Worm (Caenorhabditis elegans) whole organism, L4/young adult: ENCODE data around the gene gpa-2.
"Not testable (repeated sequence)": the region's sequence is repeated elsewhere in the genome, so short reads cannot be mapped to it uniquely, and the experiment has no call there.

Source experiments
- W03F9.2 ChIP-seq: fragments of 150-350 bp; optimal IDR thresholded peaks from 2 replicates; lab custom pipeline; 2014; ENCODE audit warnings: missing biosample characterization, missing genetic modification characterization
- dao-5 ChIP-seq: sonication (generic microtip); optimal IDR thresholded peaks from 2 replicates; lab custom pipeline; 2016; ENCODE audit warnings: missing genotype, missing genetic modification characterization, moderate library complexity, missing compliant biosample characterization
- him-1 ChIP-seq: sonication (generic microtip); optimal IDR thresholded peaks from 2 replicates; lab custom pipeline; 2016; ENCODE audit warnings: missing genotype, missing genetic modification reagents, missing genetic modification characterization, missing compliant biosample characterization

gpa-2 gene

ce11 chrV:8370705-8371104 lies at the start of gene gpa-2:
Gene gpa-2, plus strand, starts transcription at chrV:8371005.
- no peak for TF ChIP-seq dao-5 (tag; lab: Kevin White, UChicago)
- TF ChIP-seq him-1 (tag; lab: Kevin White, UChicago): no peak
- no peak for TF ChIP-seq W03F9.2

ce11 chrV:8323545-8323944 lies 47.3 kb upstream of the gpa-2 start:
- TF ChIP-seq him-1 (tag; lab: Kevin White, UChicago): no peak
- no peak for TF ChIP-seq W03F9.2
- TF ChIP-seq dao-5 (tag; lab: Kevin White, UChicago): no peak

- TF ChIP-seq W03F9.2: no peak
- TF ChIP-seq dao-5 (tag; lab: Kevin White, UChicago): no peak
- no peak for TF ChIP-seq him-1 (tag; lab: Kevin White, UChicago)
These were observed 44.9 kb upstream of the gpa-2 start for ce11 chrV:8325906-8326305.

- TF ChIP-seq W03F9.2 (no peak), dao-5 (tag; lab: Kevin White, UChicago) (no peak), him-1 (tag; lab: Kevin White, UChicago) (no peak)
These were observed 43.7 kb upstream of the gpa-2 start for ce11 chrV:8327080-8327479.

- no peak for TF ChIP-seq W03F9.2
- TF ChIP-seq dao-5 (tag; lab: Kevin White, UChicago): no peak
- TF ChIP-seq him-1 (tag; lab: Kevin White, UChicago): no peak
These were observed 36.4 kb upstream of the gpa-2 start, which contains the start of gene tmd-2 for ce11 chrV:8334360-8334759. Gene tmd-2, plus strand, starts transcription at chrV:8334660.

DNA sequence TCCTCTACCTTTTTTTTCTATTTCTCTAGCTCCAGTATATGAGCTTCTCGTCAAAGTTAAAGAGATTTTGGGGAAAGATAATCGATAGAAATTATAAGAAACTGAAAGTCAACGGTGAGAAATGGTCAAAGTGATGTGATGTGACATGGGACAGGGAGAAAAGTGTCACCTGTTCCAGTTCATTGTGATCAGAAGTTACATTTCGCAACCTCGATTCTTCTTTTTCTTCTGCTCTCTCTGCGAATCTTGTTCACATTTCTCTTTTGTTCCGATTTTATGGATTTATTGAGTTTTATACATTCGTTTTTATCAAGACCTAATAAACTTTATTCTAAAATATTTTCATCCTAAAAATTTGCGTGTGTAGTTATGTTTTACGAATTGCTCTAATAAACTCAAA lies 35.2 kb upstream of the gpa-2 start:
- TF ChIP-seq him-1 (tag; lab: Kevin White, UChicago): no peak
- TF ChIP-seq dao-5 (tag; lab: Kevin White, UChicago): no peak
- no peak for TF ChIP-seq W03F9.2

- TF ChIP-seq dao-5 (tag; lab: Kevin White, UChicago); W03F9.2; him-1 (tag; lab: Kevin White, UChicago): not testable (repeated sequence)
These were observed 29.9 kb upstream of the gpa-2 start, which contains the start of gene C08D8.7 for ce11 chrV:8340924-8341323. Gene C08D8.7, plus strand, starts transcription at chrV:8341224.

- TF ChIP-seq him-1 (tag; lab: Kevin White, UChicago) (no peak), W03F9.2 (no peak), dao-5 (tag; lab: Kevin White, UChicago) (no peak)
These were observed 28.4 kb upstream of the gpa-2 start for ce11 chrV:8342416-8342815.

DNA sequence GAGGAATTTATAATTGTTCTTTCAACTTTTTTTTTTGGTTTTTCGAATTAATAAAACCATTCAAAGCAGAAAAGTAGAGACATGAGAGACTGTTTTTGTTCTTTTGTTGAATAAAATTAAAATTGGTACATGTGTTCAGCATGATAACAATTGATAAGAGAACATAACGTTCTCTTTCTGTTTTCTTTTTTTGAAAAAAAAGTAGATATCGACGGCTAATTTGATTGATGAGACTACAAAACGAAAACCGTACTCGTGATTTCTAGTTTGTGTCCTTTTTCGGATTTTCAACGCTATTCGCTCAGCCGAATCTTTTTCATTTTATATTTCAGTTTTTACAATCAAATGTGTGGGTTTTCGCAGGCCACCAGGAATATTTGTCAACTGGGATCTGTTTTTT lies 25.4 kb upstream of the gpa-2 start, which contains the start of gene C08D8.1:
Gene C08D8.1 (plus strand): TSS at position 324 of the 400 bp plus-strand sequence.
- TF ChIP-seq W03F9.2: no peak

- TF ChIP-seq him-1 (tag; lab: Kevin White, UChicago): peak; percentile 50
- TF ChIP-seq dao-5 (tag; lab: Kevin White, UChicago): no peak
- peak; percentile 67 for TF ChIP-seq W03F9.2
These were observed 21.8 kb upstream of the gpa-2 start for ce11 chrV:8348959-8349389.

ce11 chrV:8349950-8350349 lies 20.9 kb upstream of the gpa-2 start:
- no peak for TF ChIP-seq him-1 (tag; lab: Kevin White, UChicago)
- no peak for TF ChIP-seq W03F9.2
- TF ChIP-seq dao-5 (tag; lab: Kevin White, UChicago): no peak

DNA sequence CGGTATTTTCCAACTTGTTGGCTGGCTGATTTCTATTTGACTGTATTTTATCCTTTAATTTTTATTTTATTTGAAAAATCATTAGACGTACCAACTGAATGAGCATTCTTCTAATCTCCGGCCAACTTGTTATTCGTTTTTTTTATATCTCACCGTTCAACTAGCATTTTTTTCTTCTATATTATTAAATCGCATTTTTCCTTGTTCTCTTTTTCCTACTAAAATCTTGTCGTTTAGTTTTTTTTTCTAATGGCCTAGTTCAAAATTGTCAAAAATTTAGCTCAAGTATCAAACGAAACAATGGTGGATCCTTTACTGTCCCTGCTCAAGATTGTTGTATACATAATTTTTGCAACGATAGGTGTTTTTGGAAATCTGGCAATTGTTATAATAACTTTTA lies 19.4 kb upstream of the gpa-2 start, which contains the start of gene srsx-22:
Gene srsx-22 (plus strand): TSS at position 301 of the 400 bp plus-strand sequence.
- no peak for TF ChIP-seq dao-5 (tag; lab: Kevin White, UChicago)
- no peak for TF ChIP-seq him-1 (tag; lab: Kevin White, UChicago)
- no peak for TF ChIP-seq W03F9.2

- no peak for TF ChIP-seq dao-5 (tag; lab: Kevin White, UChicago)
- TF ChIP-seq him-1 (tag; lab: Kevin White, UChicago): no peak
- no peak for TF ChIP-seq W03F9.2
These were observed 15.2 kb upstream of the gpa-2 start, which contains the start of gene mom-2 for ce11 chrV:8355435-8356212. Gene mom-2, plus strand, starts transcription at chrV:8355988.

- TF ChIP-seq him-1 (tag; lab: Kevin White, UChicago) (no peak), dao-5 (tag; lab: Kevin White, UChicago) (no peak), W03F9.2 (no peak)
These were observed 13.0 kb upstream of the gpa-2 start for ce11 chrV:8357756-8358155.
